Worm (Caenorhabditis elegans) whole organism, early embryonic: ENCODE results near the gene M03F8.5.

Experiments used
- B0310.2 ChIP-seq: sonication (generic microtip); optimal IDR thresholded peaks from 2 replicates; lab custom pipeline; 2016; ENCODE audit warnings: mild to moderate bottlenecking, missing genetic modification characterization, missing compliant biosample characterization
- F13C5.2 ChIP-seq: sonication (generic microtip); optimal IDR thresholded peaks from 2 replicates; lab custom pipeline; 2017; ENCODE audit warnings: mild to moderate bottlenecking, missing genetic modification characterization, inconsistent platforms, missing compliant biosample characterization
- aly-1 ChIP-seq: sonication (generic microtip); optimal IDR thresholded peaks from 2 replicates; lab custom pipeline; 2016; ENCODE audit warnings: missing genetic modification characterization, missing compliant biosample characterization
- ama-1 ChIP-seq: fragments of 150-350 bp; optimal IDR thresholded peaks from 2 replicates; lab custom pipeline; 2014
- ceh-13 ChIP-seq: fragments of 200-800 bp; sonication (Bioruptor generic); optimal IDR thresholded peaks from 2 replicates; lab custom pipeline; 2018; ENCODE audit warnings: mild to moderate bottlenecking, missing genetic modification characterization, missing compliant biosample characterization
- ceh-36 ChIP-seq: sonication (generic microtip); optimal IDR thresholded peaks from 2 replicates; lab custom pipeline; 2016; ENCODE audit warnings: missing genetic modification characterization, inconsistent platforms, missing compliant biosample characterization
- ets-7 ChIP-seq: sonication (generic microtip); optimal IDR thresholded peaks from 2 replicates; lab custom pipeline; 2016; ENCODE audit warnings: missing genotype, missing genetic modification characterization, missing compliant biosample characterization
- flt-1 ChIP-seq: fragments of 200-800 bp; sonication (Bioruptor generic); IDR thresholded peaks from 2 replicates; pipeline ENCODE4 v1.3.6; 2022; ENCODE audit warnings: missing genetic modification characterization, missing compliant biosample characterization
- hmbx-1 ChIP-seq: sonication (generic microtip); optimal IDR thresholded peaks from 2 replicates; lab custom pipeline; 2016; ENCODE audit warnings: mild to moderate bottlenecking, missing genetic modification characterization, missing compliant biosample characterization
- hmg-4 ChIP-seq: fragments of 200-800 bp; sonication (Bioruptor generic); optimal IDR thresholded peaks from 2 replicates; lab custom pipeline; 2018; ENCODE audit warnings: mild to moderate bottlenecking, missing genetic modification characterization, missing compliant biosample characterization
- hnd-1 ChIP-seq: sonication (generic microtip); optimal IDR thresholded peaks from 2 replicates; lab custom pipeline; 2016; ENCODE audit warnings: missing genetic modification characterization, missing compliant biosample characterization
- pes-1 ChIP-seq: fragments of 200-800 bp; sonication (Bioruptor generic); IDR thresholded peaks from 2 replicates; pipeline ENCODE4 v1.3.6; 2022; ENCODE audit warnings: missing genetic modification reagents, missing genetic modification characterization, missing compliant biosample characterization
- scrt-1 ChIP-seq: fragments of 200-800 bp; sonication (Bioruptor generic); IDR thresholded peaks from 2 replicates; pipeline ENCODE4 v1.3.6; 2022; ENCODE audit warnings: missing genetic modification characterization, missing compliant biosample characterization
- sea-1 ChIP-seq: fragments of 200-800 bp; sonication (Bioruptor generic); conservative IDR thresholded peaks from 2 replicates; pipeline ENCODE4 v1.3.6; 2022; ENCODE audit warnings: missing genetic modification characterization, missing compliant biosample characterization
- tbx-11 ChIP-seq: fragments of 200-800 bp; sonication (Bioruptor generic); IDR thresholded peaks from 2 replicates; pipeline ENCODE4 v1.3.6; 2022; ENCODE audit warnings: missing genetic modification characterization, missing compliant biosample characterization
- tbx-37 ChIP-seq: fragments of 200-800 bp; sonication (Bioruptor generic); conservative IDR thresholded peaks from 2 replicates; pipeline ENCODE4 v1.3.6; 2022; ENCODE audit warnings: missing genetic modification reagents, missing genetic modification characterization, missing compliant biosample characterization
- tra-4 ChIP-seq: sonication (generic microtip); optimal IDR thresholded peaks from 2 replicates; lab custom pipeline; 2017; ENCODE audit warnings: missing genetic modification characterization, missing compliant biosample characterization

M03F8.5 gene

DNA sequence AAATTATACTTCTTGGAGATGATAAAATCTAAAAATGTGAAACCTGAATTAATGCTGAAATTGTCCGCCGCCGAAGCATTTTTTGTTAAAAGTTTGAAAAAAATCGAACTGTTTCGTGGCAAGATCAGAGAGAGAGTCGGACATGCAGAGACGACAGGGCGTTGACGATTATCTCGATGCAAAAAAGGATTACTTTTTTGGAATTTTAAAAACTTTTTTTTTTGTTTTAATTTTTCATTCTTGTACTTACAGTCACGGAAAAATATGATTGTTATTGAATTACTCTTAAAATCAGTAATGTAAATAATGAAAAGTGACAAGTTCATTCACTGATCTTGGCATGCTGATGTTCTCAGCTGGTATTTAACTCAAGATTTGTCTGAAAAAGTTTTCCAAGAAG, at the start of gene M03F8.5, which contains the start of gene M03F8.7:
TSS of gene M03F8.5 (minus strand) at position 101 of the 400 bp plus-strand sequence.
TSS of gene M03F8.7 (plus strand) at position 249 of the 400 bp plus-strand sequence.
- TF ChIP-seq tbx-11 (no peak), aly-1 (tag; lab: Kevin White, UChicago) (no peak), sea-1 (GFP tag; lab: Robert Waterston, UW) (no peak), pes-1 (no peak), tbx-37 (GFP tag; lab: Robert Waterston, UW) (no peak), ets-7 (tag; lab: Kevin White, UChicago) (no peak), F13C5.2 (tag; lab: Kevin White, UChicago) (no peak), ceh-36 (tag; lab: Kevin White, UChicago) (no peak), tra-4 (tag; lab: Kevin White, UChicago) (no peak), ama-1 (lab: Kevin White, UChicago) (no peak), ceh-13 (no peak), hmg-4 (GFP tag; lab: Kevin White, UChicago) (no peak), hmbx-1 (tag; lab: Kevin White, UChicago) (no peak)

DNA sequence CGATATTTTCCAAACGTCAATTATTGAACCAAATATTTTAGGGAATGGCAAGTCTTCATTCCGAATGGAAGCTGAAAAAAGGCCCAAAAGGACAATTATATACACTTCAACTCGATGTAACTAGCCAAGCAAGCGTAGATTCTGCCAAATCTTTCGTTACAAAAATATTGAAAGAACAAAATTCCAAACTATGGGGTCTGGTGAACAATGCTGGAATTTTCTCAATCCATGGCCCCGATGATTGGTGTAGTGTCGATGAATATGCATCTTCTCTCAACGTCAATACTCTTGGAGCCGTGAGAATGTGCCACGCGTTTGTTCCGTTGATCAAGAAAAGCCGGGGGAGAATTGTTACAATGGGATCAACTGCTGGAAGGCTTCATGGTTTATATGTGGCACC, 47.7 kb upstream of the M03F8.5 start:
- TF ChIP-seq tbx-11, result no peak
- TF ChIP-seq tbx-37 (GFP tag; lab: Robert Waterston, UW), result no peak
- no peak for TF ChIP-seq flt-1 (GFP tag; lab: Robert Waterston, UW)
- no peak for TF ChIP-seq scrt-1 (GFP tag; lab: Robert Waterston, UW)
- TF ChIP-seq F13C5.2 (tag; lab: Kevin White, UChicago), result no peak
- no peak for TF ChIP-seq ama-1 (lab: Kevin White, UChicago)

DNA sequence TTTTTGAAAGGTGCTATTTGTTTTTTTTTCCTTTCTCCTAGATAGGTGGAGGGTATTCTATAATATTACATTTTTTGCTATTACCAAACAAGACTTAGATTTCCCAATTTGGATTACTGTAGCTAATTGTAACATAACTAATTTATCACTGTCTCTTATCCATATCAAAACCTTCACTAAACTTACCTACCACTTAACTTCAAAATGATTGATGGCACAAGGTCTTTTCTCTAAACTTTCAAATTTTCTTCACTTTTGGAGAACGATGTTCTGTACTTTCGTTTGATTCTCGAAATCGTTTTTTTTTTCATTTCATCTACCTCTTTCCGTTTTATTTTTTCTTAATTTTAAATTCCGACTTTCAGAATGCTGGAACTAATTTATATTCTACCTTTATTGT, 46.8 kb upstream of the M03F8.5 start, which contains the start of gene dhs-16:
TSS of gene dhs-16 (plus strand) at position 366 of the 400 bp plus-strand sequence.
- no peak for TF ChIP-seq ceh-36 (tag; lab: Kevin White, UChicago)
- no peak for TF ChIP-seq tra-4 (tag; lab: Kevin White, UChicago)
- no peak for TF ChIP-seq flt-1 (GFP tag; lab: Robert Waterston, UW)
- TF ChIP-seq sea-1 (GFP tag; lab: Robert Waterston, UW), result no peak
- TF ChIP-seq F13C5.2 (tag; lab: Kevin White, UChicago), result no peak
- no peak for TF ChIP-seq B0310.2 (tag; lab: Kevin White, UChicago)

DNA sequence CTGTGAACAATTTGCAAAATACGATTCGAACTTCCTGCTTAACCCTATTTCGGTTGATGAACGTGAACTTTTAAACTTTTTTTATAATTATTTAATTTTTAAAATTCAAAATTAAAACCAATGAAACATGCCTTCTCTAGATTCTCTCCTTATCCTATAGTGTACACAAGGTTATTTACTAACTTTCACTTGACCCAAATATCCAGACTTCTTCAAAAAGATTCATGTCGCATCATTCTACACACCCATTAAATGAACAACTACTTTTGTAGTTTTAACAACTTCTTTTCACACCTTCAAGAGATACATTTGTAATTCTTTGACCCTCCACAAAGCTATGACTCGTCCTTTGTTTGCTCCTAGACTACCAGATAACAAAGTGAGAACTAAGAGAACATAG, 46.1 kb upstream of the M03F8.5 start:
- no peak for TF ChIP-seq scrt-1 (GFP tag; lab: Robert Waterston, UW)

DNA sequence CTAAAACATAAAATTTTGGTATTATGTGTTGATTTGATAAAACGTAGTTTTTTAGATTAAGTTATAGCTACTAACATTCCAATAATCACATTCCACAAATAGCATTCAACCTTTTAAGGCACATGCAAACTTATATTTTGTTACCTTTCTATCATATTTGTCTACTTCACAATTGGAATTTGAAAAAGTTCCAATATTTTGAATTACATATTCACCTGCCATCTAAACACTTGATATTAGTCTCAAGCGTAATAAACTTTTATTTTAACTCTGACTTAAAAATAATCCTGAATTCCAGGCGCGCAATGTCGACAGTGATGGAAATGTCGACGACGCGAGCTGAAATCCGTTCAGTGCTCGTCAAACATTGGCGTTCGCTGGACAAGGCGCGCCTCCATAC, 39.1 kb upstream of the M03F8.5 start, which contains the start of gene acy-2:
TSS of gene acy-2 (plus strand) at position 301 of the 400 bp plus-strand sequence.
- TF ChIP-seq tra-4 (tag; lab: Kevin White, UChicago) (no peak), hmg-4 (GFP tag; lab: Kevin White, UChicago) (no peak), tbx-37 (GFP tag; lab: Robert Waterston, UW) (no peak)

DNA sequence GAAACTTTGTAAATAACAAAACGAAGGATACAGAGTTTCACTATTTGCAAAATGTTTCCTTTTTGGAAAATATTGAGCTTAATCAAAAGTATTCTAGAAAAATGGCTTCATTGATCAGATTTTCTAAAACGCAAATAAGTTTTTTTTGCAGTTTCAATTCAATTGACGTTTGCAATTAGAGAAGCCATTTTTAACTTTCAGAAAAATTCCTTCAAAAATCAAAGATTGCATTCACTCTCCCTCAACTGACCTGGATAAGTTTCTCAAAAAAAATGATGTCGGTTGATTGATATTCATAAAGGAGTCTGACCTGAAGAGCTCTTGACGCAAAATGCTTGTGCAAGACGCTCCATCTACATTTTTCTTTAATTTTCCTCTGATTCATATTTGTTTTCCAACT, 37.1 kb upstream of the M03F8.5 start:
- TF ChIP-seq sea-1 (GFP tag; lab: Robert Waterston, UW), result no peak

DNA sequence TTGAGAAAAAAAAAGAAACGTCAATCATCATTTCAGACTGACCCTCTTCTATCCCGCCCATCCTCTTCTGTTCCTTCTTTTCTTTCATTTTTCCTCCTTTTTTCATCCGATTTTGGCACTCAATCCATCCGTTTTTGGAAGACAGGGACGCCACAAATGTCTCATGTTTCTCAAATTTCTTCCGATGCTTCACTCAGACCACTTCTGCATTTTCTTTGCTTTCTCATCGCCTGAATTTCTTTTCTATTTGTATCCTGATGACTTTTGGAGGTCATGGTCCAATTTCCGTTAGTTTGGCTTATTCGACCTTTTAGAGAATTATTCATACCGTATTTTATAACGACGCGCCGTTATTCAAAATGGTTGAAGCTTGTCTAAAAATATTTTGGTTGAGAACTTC, 36.0 kb upstream of the M03F8.5 start:
- TF ChIP-seq ceh-13 (no peak), ama-1 (lab: Kevin White, UChicago) (no peak), hmg-4 (GFP tag; lab: Kevin White, UChicago) (no peak), tra-4 (tag; lab: Kevin White, UChicago) (no peak), B0310.2 (tag; lab: Kevin White, UChicago) (no peak)

DNA sequence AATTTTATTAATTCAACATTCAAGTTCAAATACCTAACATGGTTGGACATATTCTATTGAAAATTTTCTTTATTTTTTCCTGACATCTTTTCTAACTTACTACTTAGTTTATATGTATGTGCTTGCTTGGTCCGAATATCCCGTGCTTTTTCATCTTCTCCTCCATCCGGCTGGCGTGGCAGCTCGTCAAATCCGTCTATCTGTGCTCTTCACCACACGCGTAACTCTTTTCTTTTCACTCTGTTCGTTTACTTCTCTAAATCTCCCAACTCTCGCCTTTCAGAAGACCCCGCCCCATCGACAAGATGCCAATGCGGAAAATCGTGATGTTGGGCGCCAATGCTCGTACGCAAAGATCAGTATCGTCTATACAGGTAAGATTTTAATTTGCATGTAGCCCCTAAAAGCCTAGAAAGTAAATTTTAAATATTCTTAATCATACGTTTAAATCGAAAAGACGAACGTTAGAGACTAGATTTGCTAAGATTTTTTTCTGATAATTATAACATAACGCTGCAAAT, 28.1 kb upstream of the M03F8.5 start:
- TF ChIP-seq tbx-11, result no peak
- no peak for TF ChIP-seq B0310.2 (tag; lab: Kevin White, UChicago)
- TF ChIP-seq flt-1 (GFP tag; lab: Robert Waterston, UW), result no peak
- TF ChIP-seq hmbx-1 (tag; lab: Kevin White, UChicago), result no peak
- no peak for TF ChIP-seq F13C5.2 (tag; lab: Kevin White, UChicago)
- no peak for TF ChIP-seq sea-1 (GFP tag; lab: Robert Waterston, UW)
- no peak for TF ChIP-seq ets-7 (tag; lab: Kevin White, UChicago)
- no peak for TF ChIP-seq tbx-37 (GFP tag; lab: Robert Waterston, UW)
- TF ChIP-seq tra-4 (tag; lab: Kevin White, UChicago), result no peak
- no peak for TF ChIP-seq hnd-1
- no peak for TF ChIP-seq aly-1 (tag; lab: Kevin White, UChicago)
- no peak for TF ChIP-seq ceh-13
- TF ChIP-seq ceh-36 (tag; lab: Kevin White, UChicago), result no peak
- no peak for TF ChIP-seq ama-1 (lab: Kevin White, UChicago)
- TF ChIP-seq hmg-4 (GFP tag; lab: Kevin White, UChicago), result no peak
- no peak for TF ChIP-seq scrt-1 (GFP tag; lab: Robert Waterston, UW)

DNA sequence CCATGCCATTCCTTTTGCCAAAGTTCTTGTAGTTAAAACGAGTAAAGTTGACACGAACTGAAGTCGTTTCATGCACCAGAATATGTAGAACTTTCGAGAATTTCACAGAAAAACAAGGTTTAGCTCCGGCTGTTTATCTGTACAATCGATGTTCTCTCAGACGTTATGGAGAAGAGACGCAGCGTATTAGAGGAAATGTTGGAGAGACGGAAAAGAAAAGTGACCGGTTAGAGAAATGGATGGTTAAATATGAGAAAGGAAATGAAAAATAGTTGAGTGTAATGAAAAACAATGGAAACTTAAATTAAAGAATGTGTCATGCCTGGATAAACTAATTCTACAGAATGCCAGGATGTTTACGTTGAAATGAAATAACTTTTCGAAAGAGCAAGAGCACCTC, 27.1 kb upstream of the M03F8.5 start, which contains the start of gene pcm-1:
TSS of gene pcm-1 (minus strand) at position 187 of the 400 bp plus-strand sequence.
- TF ChIP-seq ceh-36 (tag; lab: Kevin White, UChicago) (no peak), flt-1 (GFP tag; lab: Robert Waterston, UW) (no peak), sea-1 (GFP tag; lab: Robert Waterston, UW) (no peak), hmbx-1 (tag; lab: Kevin White, UChicago) (no peak), tbx-37 (GFP tag; lab: Robert Waterston, UW) (no peak), ets-7 (tag; lab: Kevin White, UChicago) (no peak), F13C5.2 (tag; lab: Kevin White, UChicago) (no peak), B0310.2 (tag; lab: Kevin White, UChicago) (no peak), tra-4 (tag; lab: Kevin White, UChicago) (no peak), ama-1 (lab: Kevin White, UChicago) (no peak)
